Worm (Caenorhabditis elegans) whole organism, dauer: ENCODE measurements around the gene Y39E4A.1.

Experiments
- unc-62 ChIP-seq: sonication (generic microtip); optimal IDR thresholded peaks from 2 replicates; lab custom pipeline; 2017; ENCODE audit warnings: missing biosample characterization, missing genetic modification reagents, missing genetic modification characterization

The Y39E4A.1 gene

DNA sequence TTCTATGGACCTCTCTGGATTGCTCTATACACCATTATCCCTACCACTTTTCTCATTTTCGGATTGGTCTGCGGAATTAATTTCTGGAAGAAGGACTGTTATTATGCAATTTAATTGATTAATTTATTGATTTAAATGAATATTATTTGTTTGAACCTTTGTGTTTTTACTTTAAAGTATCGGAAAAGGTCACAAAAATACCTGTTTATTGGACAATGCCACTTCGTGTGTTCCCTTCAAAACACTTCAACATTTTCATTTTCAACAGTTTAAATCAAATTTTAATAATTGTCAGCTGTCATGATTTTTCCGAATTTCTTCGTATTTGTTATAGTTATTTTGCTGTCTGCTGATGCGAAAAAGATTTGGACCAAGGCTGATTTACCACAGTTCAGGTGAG, 39.8 kb downstream of the Y39E4A.1 start, which contains the start of gene ZK1010.12:
Gene ZK1010.12 (plus strand): TSS at position 301 of the 400 bp plus-strand sequence.
- no peak for TF ChIP-seq unc-62 (GFP tag; lab: Kevin White, UChicago)

DNA sequence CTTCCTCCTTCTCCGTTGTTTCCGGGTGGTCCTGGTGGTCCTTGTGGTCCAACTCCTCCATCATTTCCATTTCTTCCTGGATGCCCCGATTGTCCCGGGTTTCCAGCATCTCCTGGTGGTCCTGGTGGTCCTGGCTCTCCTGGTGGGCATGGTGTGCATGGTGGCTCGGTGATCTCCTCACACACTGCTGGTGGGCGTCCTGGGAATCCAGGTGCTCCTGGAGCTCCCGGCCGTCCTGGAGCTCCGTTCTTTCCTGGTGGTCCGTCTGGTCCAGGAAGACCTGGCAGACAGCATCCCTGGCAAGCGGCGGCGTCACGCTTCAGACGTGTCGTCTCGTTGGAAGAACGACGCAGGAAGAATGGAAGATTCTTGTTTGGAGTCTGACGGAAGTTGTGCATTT, 41.8 kb downstream of the Y39E4A.1 start:
- TF ChIP-seq unc-62 (GFP tag; lab: Kevin White, UChicago): no peak

DNA sequence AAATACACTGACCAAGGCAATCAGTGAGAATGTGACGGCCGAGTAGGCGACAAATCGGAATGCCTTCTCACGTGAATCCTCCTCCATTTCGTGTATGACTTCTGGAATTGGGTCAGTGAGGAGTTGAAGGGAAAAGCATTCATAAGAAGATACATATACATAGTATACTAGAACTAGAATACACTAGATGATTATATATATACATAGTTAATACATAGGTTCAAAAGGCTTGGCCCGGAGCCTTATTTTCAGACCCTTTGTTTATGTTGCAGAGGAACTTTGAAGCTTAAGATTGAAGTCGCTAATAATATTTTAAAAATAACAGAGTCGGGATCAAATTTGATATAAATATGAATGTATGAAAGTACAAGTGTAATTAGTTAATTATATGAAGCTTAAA, 42.4 kb downstream of the Y39E4A.1 start, which contains the start of gene col-97:
Gene col-97 (minus strand): TSS at position 101 of the 400 bp plus-strand sequence.
- TF ChIP-seq unc-62 (GFP tag; lab: Kevin White, UChicago): no peak

- no peak for TF ChIP-seq unc-62 (GFP tag; lab: Kevin White, UChicago)
Measured at ce11 chrIII:12998252-12998651, 47.0 kb downstream of the Y39E4A.1 start.

ce11 chrIII:13000457-13000856, 49.2 kb downstream of the Y39E4A.1 start, which contains the start of gene ZK1010.8:
TSS of gene ZK1010.8 (minus strand) at chrIII:13000670.
- no peak for TF ChIP-seq unc-62 (GFP tag; lab: Kevin White, UChicago)
